Fruit fly (Drosophila melanogaster): Measurements from ENCODE around the gene CG9981.

The CG9981 gene

dm6 chrX:16358670-16359320 is 46.1 kb downstream of the CG9981 start, which contains the start of the genes U2af50 and PIG-Q (continued):
- TF ChIP-seq CG7963 (GFP tag; IDR thresholded peaks at IDR 0.05; ENCODE audit: partially characterized antibody) (no peak), dati (GFP tag; IDR thresholded peaks at IDR 0.05) (peak; percentile 50; the same call in 1 of the 2 replicates), CG5245 (GFP tag; optimal IDR thresholded peaks at IDR 0.05) (peak; percentile 83), NK7.1 (GFP tag; optimal IDR thresholded peaks at IDR 0.05) (peak; percentile 46), CG31365 (tag; optimal IDR thresholded peaks at IDR 0.05) (no peak), slou (GFP tag; optimal IDR thresholded peaks at IDR 0.05) (peak; percentile 71), cg (GFP tag; optimal IDR thresholded peaks at IDR 0.05) (peak; percentile 77), h (optimal IDR thresholded peaks at IDR 0.05) (no peak), Med (GFP tag) (peak; percentile 90), Vsx1 (GFP tag; optimal IDR thresholded peaks at IDR 0.05) (no peak), Sry-β (GFP tag; optimal IDR thresholded peaks at IDR 0.05) (peak; percentile 66), Ssrp (tag; optimal IDR thresholded peaks at IDR 0.05) (peak; percentile 94), CG7786 (GFP tag; optimal IDR thresholded peaks at IDR 0.05) (peak; percentile 65), ara (GFP tag; IDR thresholded peaks at IDR 0.05) (no peak; the same call in 1 of the 2 replicates), CG12391 (tag; optimal IDR thresholded peaks at IDR 0.05) (peak; percentile 96), vfl (GFP tag; optimal IDR thresholded peaks at IDR 0.05) (peak; percentile 16), nerfin-1 (tag; optimal IDR thresholded peaks at IDR 0.05) (peak; percentile 90), CG9215 (GFP tag; IDR thresholded peaks at IDR 0.05) (no peak; the same call in 1 of the 2 replicates), da (GFP tag; optimal IDR thresholded peaks at IDR 0.05) (no peak), Bteb2 (GFP tag; optimal IDR thresholded peaks at IDR 0.05) (peak; percentile 37), CG12744 (GFP tag; optimal IDR thresholded peaks at IDR 0.05) (no peak), CG16863 (GFP tag; optimal IDR thresholded peaks at IDR 0.05) (peak; percentile 33), chinmo (GFP tag; IDR thresholded peaks at IDR 0.05; ENCODE audit: partially characterized antibody) (no peak), sd (tag; optimal IDR thresholded peaks at IDR 0.05) (peak; percentile 87), CG18619 (GFP tag; optimal IDR thresholded peaks at IDR 0.05) (peak; percentile 92), NfI (GFP tag; optimal IDR thresholded peaks at IDR 0.05) (peak; percentile 93), CG10274 (GFP tag; optimal IDR thresholded peaks at IDR 0.05) (peak; percentile 70), CG34376 (GFP tag; optimal IDR thresholded peaks at IDR 0.05) (peak; percentile 77), Lhr (GFP tag; optimal IDR thresholded peaks at IDR 0.05) (peak; percentile 67), lilli (GFP tag; optimal IDR thresholded peaks at IDR 0.05) (peak; percentile 83), CrebB (tag; optimal IDR thresholded peaks at IDR 0.05) (peak; percentile 80), row (GFP tag; IDR thresholded peaks at IDR 0.05) (peak; percentile 98), CG13296 (GFP tag; optimal IDR thresholded peaks at IDR 0.05) (peak; percentile 91), schlank (tag; optimal IDR thresholded peaks at IDR 0.05) (peak; percentile 71), CG6689 (GFP tag; IDR thresholded peaks at IDR 0.05) (peak; percentile 100), CG1832 (GFP tag; optimal IDR thresholded peaks at IDR 0.05) (no peak), fd102C (GFP tag; optimal IDR thresholded peaks at IDR 0.05) (peak; percentile 64), Six4 (GFP tag; optimal IDR thresholded peaks at IDR 0.05) (peak; percentile 89), inv (GFP tag; IDR thresholded peaks at IDR 0.05; ENCODE audit: partially characterized antibody) (peak; percentile 47; the same call in 1 of the 2 replicates), ranshi (GFP tag; IDR thresholded peaks at IDR 0.05) (peak; percentile 89), CG4360 (GFP tag; IDR thresholded peaks at IDR 0.05) (peak; percentile 67), CG7357 (GFP tag; IDR thresholded peaks at IDR 0.05) (peak; percentile 85), CG5953 (GFP tag; IDR thresholded peaks at IDR 0.05) (peak; percentile 68), CG31441 (GFP tag; IDR thresholded peaks at IDR 0.05) (no peak; the same call in 1 of the 2 replicates), CG15073 (GFP tag; optimal IDR thresholded peaks at IDR 0.05) (peak; percentile 41), nmo (GFP tag; optimal IDR thresholded peaks at IDR 0.05) (peak; percentile 97), E2f1 (GFP tag; IDR thresholded peaks at IDR 0.05) (peak; percentile 92; the same call in 1 of the 2 replicates), CG11696 (GFP tag; IDR thresholded peaks at IDR 0.05) (peak; percentile 76; the same call in 1 of the 2 replicates), pho (GFP tag; optimal IDR thresholded peaks at IDR 0.05) (peak; percentile 54), toy (GFP tag; IDR thresholded peaks at IDR 0.05) (peak; percentile 79; the same call in 1 of the 2 replicates)
